Fruit fly (Drosophila melanogaster): Measurements from ENCODE around the gene Or85f.

The Or85f gene

dm6 chr3R:9378644-9379411 lies 19.2 kb upstream of the Or85f start (continued):
- TF ChIP-seq CG31224 (GFP tag; IDR thresholded peaks at IDR 0.05): no peak
- TF ChIP-seq slou (GFP tag; optimal IDR thresholded peaks at IDR 0.05): no peak
- peak; percentile 87 for TF ChIP-seq Kr (GFP tag; optimal IDR thresholded peaks at IDR 0.05)
- no peak for TF ChIP-seq wdn (GFP tag; IDR thresholded peaks at IDR 0.05)
- TF ChIP-seq Dip3 (GFP tag; optimal IDR thresholded peaks at IDR 0.05): no peak
- no peak for TF ChIP-seq aop (GFP tag; IDR thresholded peaks at IDR 0.05)
- no peak for TF ChIP-seq fd64A (GFP tag; optimal IDR thresholded peaks at IDR 0.05)
- TF ChIP-seq peb (GFP tag; IDR thresholded peaks at IDR 0.05): peak; percentile 43
- TF ChIP-seq sr (GFP tag; IDR thresholded peaks at IDR 0.05): no peak
- no peak for TF ChIP-seq CG1024 (GFP tag; IDR thresholded peaks at IDR 0.05)
- TF ChIP-seq BEAF-32 (GFP tag; optimal IDR thresholded peaks at IDR 0.05): no peak
- TF ChIP-seq Asciz (GFP tag; optimal IDR thresholded peaks at IDR 0.05): no peak
- TF ChIP-seq tna (GFP tag; IDR thresholded peaks at IDR 0.05; ENCODE audit: partially characterized antibody): no peak
- TF ChIP-seq Mes4 (GFP tag; optimal IDR thresholded peaks at IDR 0.05): no peak
- TF ChIP-seq CG11247 (GFP tag; IDR thresholded peaks at IDR 0.05): 0 out of 2 replicates have a peak, but pooled peaks have one; percentile 7
- no peak for TF ChIP-seq tx (GFP tag; optimal IDR thresholded peaks at IDR 0.05)
- peak; percentile 51 for TF ChIP-seq CG1603 (tag; optimal IDR thresholded peaks at IDR 0.05)
- no peak for TF ChIP-seq HmgD (GFP tag; optimal IDR thresholded peaks at IDR 0.05)
- no peak for TF ChIP-seq CG12769 (tag; optimal IDR thresholded peaks at IDR 0.05)
- TF ChIP-seq MTF-1 (GFP tag; optimal IDR thresholded peaks at IDR 0.05; ENCODE audit: borderline replicate concordance): no peak
- TF ChIP-seq Sox102F (GFP tag; optimal IDR thresholded peaks at IDR 0.05): no peak
- TF ChIP-seq CG14710 (tag; optimal IDR thresholded peaks at IDR 0.05): peak; percentile 87
- TF ChIP-seq nmo (GFP tag; optimal IDR thresholded peaks at IDR 0.05): peak; percentile 79
- no peak for TF ChIP-seq cwo (GFP tag; optimal IDR thresholded peaks at IDR 0.05)
- TF ChIP-seq PHDP (tag; optimal IDR thresholded peaks at IDR 0.05): peak; percentile 16
- no peak for TF ChIP-seq sna (GFP tag; IDR thresholded peaks at IDR 0.05; ENCODE audit: partially characterized antibody)
- no peak for TF ChIP-seq jigr1 (GFP tag; IDR thresholded peaks at IDR 0.05)
- no peak for TF ChIP-seq CG9437 (GFP tag; optimal IDR thresholded peaks at IDR 0.05)
- TF ChIP-seq D (optimal IDR thresholded peaks at IDR 0.05): no peak
- peak; percentile 74 for TF ChIP-seq D (GFP tag; optimal IDR thresholded peaks at IDR 0.05)
- no peak for TF ChIP-seq Bdp1 (GFP tag; optimal IDR thresholded peaks at IDR 0.05)
- TF ChIP-seq hkb (optimal IDR thresholded peaks at IDR 0.05): no peak
- TF ChIP-seq hkb (GFP tag; IDR thresholded peaks at IDR 0.05): peak; percentile 24; the same call in 1 of the 2 replicates
- no peak for TF ChIP-seq dm (GFP tag; optimal IDR thresholded peaks at IDR 0.05)
- TF ChIP-seq rib (GFP tag; IDR thresholded peaks at IDR 0.05): no peak
- TF ChIP-seq Nf-YC (tag; optimal IDR thresholded peaks at IDR 0.05): no peak
- TF ChIP-seq NK7.1 (GFP tag; optimal IDR thresholded peaks at IDR 0.05): no peak
- peak; percentile 10 for TF ChIP-seq Lhr (GFP tag; optimal IDR thresholded peaks at IDR 0.05)
- no peak for TF ChIP-seq Fer3 (tag; optimal IDR thresholded peaks at IDR 0.05)
- no peak for TF ChIP-seq HmgZ (tag; optimal IDR thresholded peaks at IDR 0.05)
- TF ChIP-seq CG14667 (GFP tag; IDR thresholded peaks at IDR 0.05): no peak
- peak; percentile 10 for TF ChIP-seq CG5180 (GFP tag; optimal IDR thresholded peaks at IDR 0.05)
- TF ChIP-seq CG11085 (GFP tag; IDR thresholded peaks at IDR 0.05): no peak
- TF ChIP-seq CG17385 (GFP tag; optimal IDR thresholded peaks at IDR 0.05): peak; percentile 28
- no peak for TF ChIP-seq Doc2 (GFP tag; IDR thresholded peaks at IDR 0.05)
- TF ChIP-seq bab2 (GFP tag; optimal IDR thresholded peaks at IDR 0.05): peak; percentile 47
- TF ChIP-seq twi (tag; optimal IDR thresholded peaks at IDR 0.05): peak; percentile 69
- peak; percentile 61 for TF ChIP-seq Ssrp (tag; optimal IDR thresholded peaks at IDR 0.05)
- TF ChIP-seq Atf3 (GFP tag; optimal IDR thresholded peaks at IDR 0.05): no peak
- no peak for TF ChIP-seq abd-A (tag; optimal IDR thresholded peaks at IDR 0.05)
